Fruit fly (Drosophila melanogaster): ENCODE data around the gene RpL36A.
A peak's percentile ranks its signal among the peaks of the same experiment; 100 is the strongest.

The RpL36A gene

dm6 chr2L:8004072-8004471 is 38.6 kb downstream of the RpL36A start, which contains the start of gene Wwox (continued):
- no peak for TF ChIP-seq ro (GFP tag; IDR thresholded peaks at IDR 0.05)
- TF ChIP-seq HHEX (GFP tag; optimal IDR thresholded peaks at IDR 0.05) = no peak
- TF ChIP-seq Med (GFP tag) = no peak
- TF ChIP-seq Aef1 (GFP tag; IDR thresholded peaks at IDR 0.05) = no peak
- TF ChIP-seq lab (GFP tag; optimal IDR thresholded peaks at IDR 0.05) = no peak
- no peak for TF ChIP-seq eyg (GFP tag; optimal IDR thresholded peaks at IDR 0.05)
- no peak for TF ChIP-seq CG9932 (GFP tag; IDR thresholded peaks at IDR 0.05)
- no peak for TF ChIP-seq NC2α (GFP tag; optimal IDR thresholded peaks at IDR 0.05)
- no peak for TF ChIP-seq CG7556 (GFP tag; optimal IDR thresholded peaks at IDR 0.05)
- no peak for TF ChIP-seq wek (GFP tag; optimal IDR thresholded peaks at IDR 0.05)
- TF ChIP-seq CG16863 (GFP tag; optimal IDR thresholded peaks at IDR 0.05) = no peak
- TF ChIP-seq Dad (GFP tag; optimal IDR thresholded peaks at IDR 0.05) = no peak
- no peak for TF ChIP-seq ken (GFP tag; IDR thresholded peaks at IDR 0.05)
- no peak for TF ChIP-seq dysf (GFP tag; IDR thresholded peaks at IDR 0.05)
- TF ChIP-seq CG15269 (tag; optimal IDR thresholded peaks at IDR 0.05) = peak; percentile 32
- TF ChIP-seq lbe (GFP tag; optimal IDR thresholded peaks at IDR 0.05) = peak; percentile 41
- TF ChIP-seq CG10431 (GFP tag; optimal IDR thresholded peaks at IDR 0.05) = no peak
- TF ChIP-seq Dbx (GFP tag; IDR thresholded peaks at IDR 0.05) = no peak
- no peak for TF ChIP-seq Hey (tag; optimal IDR thresholded peaks at IDR 0.05)
- TF ChIP-seq CG3407 (GFP tag; optimal IDR thresholded peaks at IDR 0.05) = no peak
- no peak for TF ChIP-seq Meics (GFP tag; optimal IDR thresholded peaks at IDR 0.05)
- no peak for TF ChIP-seq CG33557 (GFP tag; optimal IDR thresholded peaks at IDR 0.05)
- TF ChIP-seq twi (tag; optimal IDR thresholded peaks at IDR 0.05) = no peak
- TF ChIP-seq az2 (GFP tag; optimal IDR thresholded peaks at IDR 0.05) = no peak
- no peak for TF ChIP-seq H2.0 (GFP tag; IDR thresholded peaks at IDR 0.05)
- no peak for TF ChIP-seq CG11398 (GFP tag; optimal IDR thresholded peaks at IDR 0.05)
- no peak for TF ChIP-seq CG9215 (GFP tag; IDR thresholded peaks at IDR 0.05)
- no peak for TF ChIP-seq CG5180 (GFP tag; optimal IDR thresholded peaks at IDR 0.05)
- no peak for TF ChIP-seq CG10543 (GFP tag; optimal IDR thresholded peaks at IDR 0.05)
- no peak for TF ChIP-seq z (GFP tag; IDR thresholded peaks at IDR 0.05)
- TF ChIP-seq Lim3 (GFP tag; IDR thresholded peaks at IDR 0.05) = no peak
- TF ChIP-seq CG11456 (GFP tag; IDR thresholded peaks at IDR 0.05) = no peak
- no peak for TF ChIP-seq ci (GFP tag; IDR thresholded peaks at IDR 0.05)
- TF ChIP-seq HLH4C (GFP tag; IDR thresholded peaks at IDR 0.05; ENCODE audit: partially characterized antibody) = peak; percentile 69
- TF ChIP-seq CG15479 (GFP tag; optimal IDR thresholded peaks at IDR 0.05) = no peak
- TF ChIP-seq CrebB (tag; optimal IDR thresholded peaks at IDR 0.05) = no peak
- TF ChIP-seq CG33213 (GFP tag; optimal IDR thresholded peaks at IDR 0.05) = no peak
- TF ChIP-seq ems (GFP tag; optimal IDR thresholded peaks at IDR 0.05) = no peak
- TF ChIP-seq Dip3 (GFP tag; optimal IDR thresholded peaks at IDR 0.05) = no peak
- TF ChIP-seq CG15696 (tag; optimal IDR thresholded peaks at IDR 0.05) = no peak
- no peak for TF ChIP-seq CG3847 (GFP tag; IDR thresholded peaks at IDR 0.05)
- TF ChIP-seq crp (GFP tag; optimal IDR thresholded peaks at IDR 0.05) = peak in 1 of 2 experiments; percentile 81
- TF ChIP-seq sens-2 (GFP tag; IDR thresholded peaks at IDR 0.05) = no peak
- no peak for TF ChIP-seq hb (GFP tag; IDR thresholded peaks at IDR 0.05; ENCODE audit: partially characterized antibody)
- no peak for TF ChIP-seq dati (GFP tag; IDR thresholded peaks at IDR 0.05)
- TF ChIP-seq Doc3 (GFP tag; IDR thresholded peaks at IDR 0.05; ENCODE audit: partially characterized antibody) = peak; percentile 56; the same call in 2 of the 3 replicates
- TF ChIP-seq Dref (GFP tag; IDR thresholded peaks at IDR 0.05) = peak; percentile 54
- TF ChIP-seq CG13894 (tag; optimal IDR thresholded peaks at IDR 0.05) = no peak
- TF ChIP-seq CG1832 (GFP tag; optimal IDR thresholded peaks at IDR 0.05) = no peak
- peak; percentile 62 for TF ChIP-seq hbn (GFP tag; IDR thresholded peaks at IDR 0.05; ENCODE audit: partially characterized antibody)
- TF ChIP-seq Elba2 (GFP tag; optimal IDR thresholded peaks at IDR 0.05) = no peak
- no peak for TF ChIP-seq sqz (GFP tag; optimal IDR thresholded peaks at IDR 0.05)
